Fruit fly (Drosophila melanogaster) whole organism, pupa: ENCODE data around the gene CG18675.

Experiments
- CG12605 ChIP-seq: fragments of 200-800 bp; sonication (Bioruptor generic); IDR thresholded peaks from 2 replicates; pipeline ENCODE4 v1.3.6; 2022; ENCODE audit warnings: missing biosample characterization, missing genetic modification characterization
- CG13204 ChIP-seq: fragments of 200-800 bp; sonication (Bioruptor generic); optimal IDR thresholded peaks from 2 replicates; lab custom pipeline; 2018; ENCODE audit warnings: missing biosample characterization, mild to moderate bottlenecking, missing genetic modification characterization, moderate library complexity
- CG14655 ChIP-seq: fragments of 200-800 bp; sonication (Bioruptor generic); optimal IDR thresholded peaks from 3 replicates; lab custom pipeline; 2017; ENCODE audit warnings: mild to moderate bottlenecking, missing biosample characterization, missing genetic modification reagents, missing genetic modification characterization
- CG15710 ChIP-seq: fragments of 200-800 bp; sonication (Bioruptor generic); optimal IDR thresholded peaks from 2 replicates; lab custom pipeline; 2018; ENCODE audit warnings: missing biosample characterization, mild to moderate bottlenecking, missing genetic modification characterization, moderate library complexity
- CG17806 ChIP-seq: fragments of 200-800 bp; sonication (Bioruptor generic); optimal IDR thresholded peaks from 2 replicates; lab custom pipeline; 2018; ENCODE audit warnings: missing biosample characterization, mild to moderate bottlenecking, missing genetic modification characterization, moderate library complexity
- CG32121 ChIP-seq: fragments of 200-800 bp; sonication (Bioruptor generic); IDR thresholded peaks from 2 replicates; pipeline ENCODE4 v1.3.6; 2022; ENCODE audit warnings: missing biosample characterization, missing genetic modification characterization
- CG34367 ChIP-seq: fragments of 200-800 bp; sonication (Bioruptor generic); optimal IDR thresholded peaks from 2 replicates; lab custom pipeline; 2018; ENCODE audit warnings: missing biosample characterization, mild to moderate bottlenecking, missing genetic modification characterization
- CG4496 ChIP-seq: fragments of 200-800 bp; sonication (Bioruptor generic); IDR thresholded peaks from 3 replicates; pipeline ENCODE4 v1.3.6; 2022; ENCODE audit warnings: missing biosample characterization, missing genetic modification characterization
- CG8159 ChIP-seq: fragments of 200-800 bp; sonication (Bioruptor generic); optimal IDR thresholded peaks from 3 replicates; lab custom pipeline; 2018; ENCODE audit warnings: missing biosample characterization, mild to moderate bottlenecking, missing genetic modification characterization, moderate library complexity
- CG8301 ChIP-seq: fragments of 200-800 bp; sonication (Bioruptor generic); optimal IDR thresholded peaks from 2 replicates; lab custom pipeline; 2018; ENCODE audit warnings: missing biosample characterization, mild to moderate bottlenecking, missing genetic modification characterization
- CG9948 ChIP-seq: fragments of 200-800 bp; sonication (Bioruptor generic); optimal IDR thresholded peaks from 2 replicates; lab custom pipeline; 2018; ENCODE audit warnings: missing biosample characterization, mild to moderate bottlenecking, missing genetic modification characterization, moderate library complexity
- D1 ChIP-seq: fragments of 200-800 bp; sonication (Bioruptor generic); optimal IDR thresholded peaks from 2 replicates; lab custom pipeline; 2018; ENCODE audit warnings: missing biosample characterization, mild to moderate bottlenecking, missing genetic modification characterization, moderate library complexity
- EcR ChIP-seq: fragments of 200-800 bp; sonication (Bioruptor generic); optimal IDR thresholded peaks from 3 replicates; lab custom pipeline; 2019; ENCODE audit warnings: missing biosample characterization, missing genetic modification characterization, mild to moderate bottlenecking, moderate library complexity, missing genetic modification reagents
- Ets98B ChIP-seq: fragments of 200-800 bp; sonication (Bioruptor generic); IDR thresholded peaks from 2 replicates; pipeline ENCODE4 v1.3.6; 2022; ENCODE audit warnings: missing biosample characterization, missing genetic modification characterization
- Pif1A ChIP-seq: fragments of 200-800 bp; sonication (Bioruptor generic); optimal IDR thresholded peaks from 3 replicates; lab custom pipeline; 2016; ENCODE audit warnings: missing biosample characterization, missing genetic modification characterization
- Pif1B ChIP-seq: fragments of 200-800 bp; sonication (Bioruptor generic); optimal IDR thresholded peaks from 3 replicates; lab custom pipeline; 2016; ENCODE audit warnings: missing biosample characterization, missing genetic modification characterization
- Snoo ChIP-seq: fragments of 200-800 bp; sonication (Bioruptor generic); optimal IDR thresholded peaks from 3 replicates; lab custom pipeline; 2017; ENCODE audit warnings: missing biosample characterization, mild to moderate bottlenecking, missing genetic modification characterization, inconsistent platforms
- fd96Ca ChIP-seq: fragments of 200-800 bp; sonication (Bioruptor generic); IDR thresholded peaks from 3 replicates; pipeline ENCODE4 v1.3.6; 2022; ENCODE audit warnings: missing biosample characterization, missing genetic modification characterization
- gl ChIP-seq: fragments of 200-800 bp; sonication (Bioruptor generic); optimal IDR thresholded peaks from 2 replicates; lab custom pipeline; 2018; ENCODE audit warnings: missing biosample characterization, mild to moderate bottlenecking, missing genetic modification characterization
- rn ChIP-seq: fragments of 200-800 bp; sonication (Bioruptor generic); IDR thresholded peaks from 2 replicates; pipeline ENCODE4 v1.3.6; 2022; ENCODE audit warnings: missing biosample characterization, missing genetic modification characterization

Gene CG18675

dm6 chr3L:4177981-4178562, 4.4 kb downstream of the CG18675 start, which contains the start of gene Teh4:
Gene Teh4, minus strand, starts transcription at chr3L:4178270.
- no peak for TF ChIP-seq CG12605 (GFP tag; lab: Robert Waterston, UW)
- peak; percentile 62 for TF ChIP-seq CG14655 (GFP tag; lab: Kevin White, UChicago)
- TF ChIP-seq D1 (tag; lab: Kevin White, UChicago), result no peak
- peak; percentile 51; the same call in 2 of the 3 replicates for TF ChIP-seq CG4496
- TF ChIP-seq CG8159 (tag; lab: Kevin White, UChicago), result peak; percentile 47

dm6 chr3L:4184563-4184962, 10.9 kb downstream of the CG18675 start, which contains the start of gene Teh3:
Gene Teh3, minus strand, starts transcription at chr3L:4184663.
- TF ChIP-seq CG14655 (GFP tag; lab: Kevin White, UChicago) (no peak), Ets98B (GFP tag; lab: Robert Waterston, UW) (no peak), fd96Ca (GFP tag; lab: Robert Waterston, UW) (no peak), Pif1B (no peak), CG15710 (tag; lab: Kevin White, UChicago) (no peak), D1 (tag; lab: Kevin White, UChicago) (no peak), rn (GFP tag; lab: Robert Waterston, UW) (no peak), Pif1A (GFP tag; lab: Kevin White, UChicago) (no peak), CG13204 (GFP tag; lab: Kevin White, UChicago) (no peak), gl (tag; lab: Kevin White, UChicago) (no peak)

dm6 chr3L:4185259-4185658, 11.6 kb downstream of the CG18675 start:
- TF ChIP-seq CG12605 (GFP tag; lab: Robert Waterston, UW) (0 out of 2 replicates have a peak, but pooled peaks have one; percentile 27), CG14655 (GFP tag; lab: Kevin White, UChicago) (no peak)
- TF ChIP-seq, all 21 proteins: peak for 1

dm6 chr3L:4186659-4187058, 13.0 kb downstream of the CG18675 start, which contains the start of gene VhaM9.7-c:
Gene VhaM9.7-c, minus strand, starts transcription at chr3L:4186865.
- TF ChIP-seq CG14655 (GFP tag; lab: Kevin White, UChicago) (no peak), Ets98B (GFP tag; lab: Robert Waterston, UW) (no peak), gl (tag; lab: Kevin White, UChicago) (no peak), CG8159 (tag; lab: Kevin White, UChicago) (peak; percentile 18), Pif1B (no peak), D1 (tag; lab: Kevin White, UChicago) (peak; percentile 6), CG15710 (tag; lab: Kevin White, UChicago) (peak; percentile 4), CG34367 (tag; lab: Kevin White, UChicago) (no peak), Snoo (tag; lab: Kevin White, UChicago) (no peak), CG8301 (tag; lab: Kevin White, UChicago) (no peak), CG4496 (no peak), CG17806 (tag; lab: Kevin White, UChicago) (no peak), CG12605 (GFP tag; lab: Robert Waterston, UW) (no peak), EcR (GFP tag; lab: Kevin White, UChicago) (no peak), CG13204 (GFP tag; lab: Kevin White, UChicago) (no peak), Pif1A (GFP tag; lab: Kevin White, UChicago) (no peak), rn (GFP tag; lab: Robert Waterston, UW) (0 out of 2 replicates have a peak, but pooled peaks have one; percentile 11)

- TF ChIP-seq rn (GFP tag; lab: Robert Waterston, UW) (no peak), EcR (GFP tag; lab: Kevin White, UChicago) (no peak), CG32121 (no peak), CG9948 (tag; lab: Kevin White, UChicago) (no peak), CG12605 (GFP tag; lab: Robert Waterston, UW) (no peak), CG17806 (tag; lab: Kevin White, UChicago) (no peak)
Measured at dm6 chr3L:4187930-4188523, 14.3 kb downstream of the CG18675 start, which contains the start of the genes Teh2 and tipE. Gene Teh2, minus strand, starts transcription at chr3L:4188023. Gene tipE, plus strand, starts transcription at chr3L:4188499.

- TF ChIP-seq EcR (GFP tag; lab: Kevin White, UChicago) (no peak), CG32121 (0 out of 2 replicates have a peak, but pooled peaks have one; percentile 14)
- TF ChIP-seq, all 21 proteins: peak for 1
Measured at dm6 chr3L:4193730-4194649, 20.3 kb downstream of the CG18675 start, which contains the start of gene CG43367. Gene CG43367, plus strand, starts transcription at chr3L:4193993.
